Comparison of ENCODE assay signal across 3 fruit fly cellular contexts in the genomic region with DNA sequence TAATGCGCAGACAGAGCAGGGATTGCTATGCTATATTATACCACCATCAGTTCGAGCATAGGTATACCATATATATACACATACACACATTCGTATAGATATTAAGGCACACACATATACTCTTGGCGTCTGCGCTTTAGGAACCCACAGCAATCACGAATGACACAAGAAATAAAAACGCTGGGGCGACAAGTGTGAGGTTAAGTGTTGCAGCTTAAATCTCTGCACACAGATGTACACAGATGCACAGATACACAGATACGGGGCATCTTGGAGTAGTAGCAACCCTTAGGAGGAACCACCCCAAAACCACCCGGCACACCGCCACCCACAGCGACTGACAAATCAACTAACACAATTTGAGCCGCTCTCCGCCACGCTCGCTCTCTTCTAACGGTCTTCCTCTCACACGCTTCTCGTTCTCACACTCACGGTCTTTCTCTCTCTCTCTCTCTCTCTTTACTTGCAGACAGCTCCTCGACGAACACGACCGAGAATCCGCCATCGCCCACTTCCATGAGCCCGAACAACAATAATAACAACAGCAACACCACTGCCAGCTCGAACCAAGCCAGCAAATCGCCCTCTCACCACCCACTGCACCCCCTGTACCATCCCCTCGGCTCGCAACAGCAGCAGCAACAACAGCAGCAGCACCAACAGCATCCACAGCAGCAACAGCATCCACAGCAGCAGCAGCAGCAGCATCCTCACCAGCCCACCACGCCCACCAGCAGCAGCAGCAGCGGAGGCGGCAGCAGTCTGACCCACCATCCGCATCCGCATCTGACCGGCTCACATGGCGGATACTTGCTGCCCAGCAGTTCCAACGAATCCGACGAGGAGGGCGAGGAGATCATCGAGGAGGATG.
TF ChIP-seq lines count a peak whose summit lies in the region.

No protein-coding gene starts in this region.

- TF ChIP-seq CTCF in whole organism, embryonic (GFP tag; optimal IDR thresholded peaks at IDR 0.05; lab: Kevin White, UChicago) = no peak

TF ChIP-seq in whole organism, adult, 20 proteins besides CTCF, POLR2A, EP300 and RAD21:
- TF ChIP-seq toe (GFP tag; optimal IDR thresholded peaks at IDR 0.05; lab: Kevin White, UChicago) (no peak), CG12768 (GFP tag; optimal IDR thresholded peaks at IDR 0.05; lab: Kevin White, UChicago) (no peak), Clk (GFP tag; optimal IDR thresholded peaks at IDR 0.05; lab: Kevin White, UChicago) (no peak), CG14711 (tag; optimal IDR thresholded peaks at IDR 0.05; lab: Kevin White, UChicago) (no peak), CG5204 (GFP tag; optimal IDR thresholded peaks at IDR 0.05; lab: Kevin White, UChicago) (no peak), pad (GFP tag; optimal IDR thresholded peaks at IDR 0.05; lab: Kevin White, UChicago) (peak; percentile 0), ovo (GFP tag; optimal IDR thresholded peaks at IDR 0.05; lab: Kevin White, UChicago) (no peak), CG33017 (tag; optimal IDR thresholded peaks at IDR 0.05; lab: Kevin White, UChicago) (no peak), Mnt (GFP tag; optimal IDR thresholded peaks at IDR 0.05; lab: Kevin White, UChicago) (no peak)

TF ChIP-seq in whole organism, embryonic, 481 proteins besides CTCF, POLR2A, EP300 and RAD21 (continues in another document):
- TF ChIP-seq twi (tag; optimal IDR thresholded peaks at IDR 0.05; lab: Kevin White, UChicago) (no peak), sima (GFP tag; optimal IDR thresholded peaks at IDR 0.05; lab: Kevin White, UChicago) (no peak), yki (optimal IDR thresholded peaks at IDR 0.05; lab: Kevin White, UChicago) (peak; percentile 65), Nf-YB (GFP tag; optimal IDR thresholded peaks at IDR 0.05; lab: Kevin White, UChicago) (peak; percentile 93), CG8924 (tag; optimal IDR thresholded peaks at IDR 0.05; lab: Kevin White, UChicago) (no peak), sim (GFP tag; IDR thresholded peaks at IDR 0.05; lab: Robert Waterston, UW) (no peak), pfk (GFP tag; optimal IDR thresholded peaks at IDR 0.05; lab: Kevin White, UChicago) (no peak), knrl (GFP tag; IDR thresholded peaks at IDR 0.05; lab: Robert Waterston, UW; ENCODE audit: partially characterized antibody) (no peak), ham (GFP tag; IDR thresholded peaks at IDR 0.05; lab: Robert Waterston, UW) (no peak), gt (GFP tag; IDR thresholded peaks at IDR 0.05; lab: Robert Waterston, UW) (no peak), gsb-n (tag; optimal IDR thresholded peaks at IDR 0.05; lab: Kevin White, UChicago) (no peak), wdn (GFP tag; IDR thresholded peaks at IDR 0.05; lab: Robert Waterston, UW) (no peak), CG1233 (GFP tag; optimal IDR thresholded peaks at IDR 0.05; lab: Kevin White, UChicago) (no peak), CG8089 (GFP tag; optimal IDR thresholded peaks at IDR 0.05; lab: Kevin White, UChicago) (no peak), CG10565 (GFP tag; optimal IDR thresholded peaks at IDR 0.05; lab: Kevin White, UChicago) (no peak), lov (optimal IDR thresholded peaks at IDR 0.05; lab: Kevin White, UChicago) (no peak), lov (GFP tag; IDR thresholded peaks at IDR 0.05; lab: Robert Waterston, UW) (no peak), danr (GFP tag; IDR thresholded peaks at IDR 0.05; lab: Robert Waterston, UW) (no peak), CG4360 (GFP tag; IDR thresholded peaks at IDR 0.05; lab: Robert Waterston, UW) (peak; percentile 65), Side (GFP tag; optimal IDR thresholded peaks at IDR 0.05; lab: Kevin White, UChicago) (no peak), Trl (optimal IDR thresholded peaks at IDR 0.05; lab: Kevin White, UChicago) (peak; percentile 79 to 88), Trl (GFP tag; optimal IDR thresholded peaks at IDR 0.05; lab: Kevin White, UChicago) (no peak), sug (tag; optimal IDR thresholded peaks at IDR 0.05; lab: Kevin White, UChicago) (no peak), kah (GFP tag; optimal IDR thresholded peaks at IDR 0.05; lab: Kevin White, UChicago) (no peak), abd-A (tag; optimal IDR thresholded peaks at IDR 0.05; lab: Kevin White, UChicago) (peak; percentile 81), fd96Cb (tag; optimal IDR thresholded peaks at IDR 0.05; lab: Kevin White, UChicago) (no peak), MBD-R2 (GFP tag; IDR thresholded peaks at IDR 0.05; lab: Robert Waterston, UW) (no peak), Chrac-16 (GFP tag; optimal IDR thresholded peaks at IDR 0.05; lab: Kevin White, UChicago) (no peak), CG14014 (GFP tag; IDR thresholded peaks at IDR 0.05; lab: Robert Waterston, UW) (no peak), ewg (GFP tag; optimal IDR thresholded peaks at IDR 0.05; lab: Kevin White, UChicago) (peak; percentile 58), CG3838 (GFP tag; optimal IDR thresholded peaks at IDR 0.05; lab: Kevin White, UChicago) (no peak), al (GFP tag; IDR thresholded peaks at IDR 0.05; lab: Robert Waterston, UW) (no peak), cg (GFP tag; optimal IDR thresholded peaks at IDR 0.05; lab: Kevin White, UChicago) (peak; percentile 66), Nf-YC (tag; optimal IDR thresholded peaks at IDR 0.05; lab: Kevin White, UChicago) (peak; percentile 94), pros (GFP tag; optimal IDR thresholded peaks at IDR 0.05; lab: Kevin White, UChicago) (peak; percentile 49), NK7.1 (GFP tag; optimal IDR thresholded peaks at IDR 0.05; lab: Kevin White, UChicago) (no peak), CG5953 (GFP tag; IDR thresholded peaks at IDR 0.05; lab: Robert Waterston, UW) (no peak), bigmax (GFP tag; optimal IDR thresholded peaks at IDR 0.05; lab: Kevin White, UChicago) (peak; percentile 70), ken (GFP tag; IDR thresholded peaks at IDR 0.05; lab: Robert Waterston, UW) (no peak)

TF ChIP-seq in whole organism, wandering third instar larva, 38 proteins besides CTCF, POLR2A, EP300 and RAD21:
- TF ChIP-seq Dfd (GFP tag; optimal IDR thresholded peaks at IDR 0.05; lab: Kevin White, UChicago) = peak; percentile 85
- TF ChIP-seq h (GFP tag; optimal IDR thresholded peaks at IDR 0.05; lab: Kevin White, UChicago) = no peak
